Fruit fly (Drosophila melanogaster) whole organism, embryonic: Measurements from ENCODE around the gene Mabi.
A peak's percentile ranks its signal among the peaks of the same experiment; 100 is the strongest.

ENCODE experiments used
- ATbp ChIP-seq: fragments of 200-800 bp; sonication (Bioruptor generic); optimal IDR thresholded peaks from 2 replicates; lab custom pipeline; 2017; ENCODE audit warnings: missing biosample characterization, mild to moderate bottlenecking, missing genetic modification characterization, missing genetic modification reagents
- B-H2 ChIP-seq: fragments of 200-800 bp; sonication (Bioruptor generic); optimal IDR thresholded peaks from 2 replicates; lab custom pipeline; 2018; ENCODE audit warnings: missing biosample characterization, mild to moderate bottlenecking, missing genetic modification characterization
- C15 ChIP-seq: fragments of 200-800 bp; sonication (Bioruptor generic); IDR thresholded peaks from 3 replicates; pipeline ENCODE4 v1.3.6; 2022; ENCODE audit warnings: missing biosample characterization, missing genetic modification characterization
- CG10654 ChIP-seq: fragments of 200-800 bp; sonication (Bioruptor generic); optimal IDR thresholded peaks from 2 replicates; lab custom pipeline; 2016; ENCODE audit warnings: missing biosample characterization, missing genetic modification characterization
- CG12659 ChIP-seq: fragments of 200-800 bp; sonication (Bioruptor generic); optimal IDR thresholded peaks from 3 replicates; lab custom pipeline; 2017; ENCODE audit warnings: mild to moderate bottlenecking, missing biosample characterization, missing genetic modification reagents, missing genetic modification characterization
- CG3163 ChIP-seq: fragments of 200-800 bp; sonication (Bioruptor generic); optimal IDR thresholded peaks from 3 replicates; lab custom pipeline; 2016; ENCODE audit warnings: missing biosample characterization, missing genetic modification characterization
- CG32767 ChIP-seq: fragments of 200-800 bp; sonication (Bioruptor generic); IDR thresholded peaks from 2 replicates; pipeline ENCODE4 v1.3.6; 2022; ENCODE audit warnings: missing biosample characterization, missing genetic modification characterization
- CG34376 ChIP-seq: fragments of 200-800 bp; sonication (Bioruptor generic); optimal IDR thresholded peaks from 2 replicates; lab custom pipeline; 2018; ENCODE audit warnings: missing biosample characterization, mild to moderate bottlenecking, missing genetic modification characterization
- CG34422 ChIP-seq: fragments of 200-800 bp; sonication (Bioruptor generic); IDR thresholded peaks from 3 replicates; pipeline ENCODE4 v1.3.6; 2022; ENCODE audit warnings: missing biosample characterization, missing genetic modification characterization
- CG4617 ChIP-seq: fragments of 200-800 bp; sonication (Bioruptor generic); optimal IDR thresholded peaks from 3 replicates; lab custom pipeline; 2016; ENCODE audit warnings: missing biosample characterization, missing genetic modification characterization, borderline replicate concordance
- CG4854 ChIP-seq: fragments of 200-800 bp; sonication (Bioruptor generic); optimal IDR thresholded peaks from 2 replicates; lab custom pipeline; 2016; ENCODE audit warnings: missing biosample characterization, missing genetic modification characterization, inconsistent platforms
- CG6854 ChIP-seq: fragments of 200-800 bp; sonication (Bioruptor generic); optimal IDR thresholded peaks from 3 replicates; lab custom pipeline; 2017; ENCODE audit warnings: missing biosample characterization, mild to moderate bottlenecking, missing genetic modification characterization
- CG7372 ChIP-seq: fragments of 200-800 bp; sonication (Bioruptor generic); IDR thresholded peaks from 2 replicates; pipeline ENCODE4 v1.3.6; 2022; ENCODE audit warnings: missing biosample characterization, missing genetic modification characterization
- CG8478 ChIP-seq: fragments of >200 bp; optimal IDR thresholded peaks from 2 replicates; lab custom pipeline; 2018
- CG9797 ChIP-seq: fragments of 200-800 bp; sonication (Bioruptor generic); optimal IDR thresholded peaks from 3 replicates; lab custom pipeline; 2018; ENCODE audit warnings: missing biosample characterization, mild to moderate bottlenecking, missing genetic modification characterization
- D ChIP-seq, 2 experiments: fragments of 200-800 bp in 1 of 2; fragments of >200 bp in 1 of 2; sonication (Bioruptor generic) in 1 of 2; optimal IDR thresholded peaks; 2 replicates in 1 of 2; 3 replicates in 1 of 2; lab custom pipeline; 2017; ENCODE audit warnings: mild to moderate bottlenecking in 1 of 2, missing biosample characterization in 1 of 2, missing genetic modification characterization in 1 of 2, missing genetic modification reagents in 1 of 2
- Dbx ChIP-seq: fragments of 200-800 bp; sonication (Bioruptor generic); IDR thresholded peaks from 3 replicates; pipeline ENCODE4 v1.3.6; 2022; ENCODE audit warnings: missing biosample characterization, missing genetic modification characterization
- Dip3 ChIP-seq: fragments of 200-800 bp; sonication (Bioruptor generic); optimal IDR thresholded peaks from 3 replicates; lab custom pipeline; 2016; ENCODE audit warnings: missing biosample characterization, missing genetic modification characterization
- Elba2 ChIP-seq: fragments of 200-800 bp; sonication (Bioruptor generic); optimal IDR thresholded peaks from 3 replicates; lab custom pipeline; 2016; ENCODE audit warnings: missing biosample characterization, missing genetic modification characterization
- H2.0 ChIP-seq: fragments of 200-800 bp; sonication (Bioruptor generic); IDR thresholded peaks from 2 replicates; pipeline ENCODE4 v1.3.6; 2022; ENCODE audit warnings: missing biosample characterization, missing genetic modification characterization
- HLHmδ ChIP-seq: fragments of 200-800 bp; sonication (Bioruptor generic); optimal IDR thresholded peaks from 2 replicates; lab custom pipeline; 2018; ENCODE audit warnings: missing biosample characterization, mild to moderate bottlenecking, missing genetic modification characterization, moderate library complexity
- Hand ChIP-seq: fragments of 200-800 bp; sonication (Bioruptor generic); optimal IDR thresholded peaks from 2 replicates; lab custom pipeline; 2017; ENCODE audit warnings: mild to moderate bottlenecking, missing biosample characterization, missing genetic modification reagents, missing genetic modification characterization
- HmgZ ChIP-seq: fragments of 200-800 bp; sonication (Bioruptor generic); optimal IDR thresholded peaks from 2 replicates; lab custom pipeline; 2018; ENCODE audit warnings: missing biosample characterization, mild to moderate bottlenecking, missing genetic modification characterization
- Mrtf ChIP-seq: fragments of 200-800 bp; sonication (Bioruptor generic); IDR thresholded peaks from 3 replicates; pipeline ENCODE4 v1.3.6; 2022; ENCODE audit warnings: missing biosample characterization, missing genetic modification characterization
- Neu2 ChIP-seq: fragments of 200-800 bp; sonication (Bioruptor generic); optimal IDR thresholded peaks from 3 replicates; lab custom pipeline; 2016; ENCODE audit warnings: missing biosample characterization, missing genetic modification characterization, borderline replicate concordance
- Pdp1 ChIP-seq, 2 experiments: fragments of 200-800 bp; sonication (Bioruptor generic); optimal IDR thresholded peaks; 3 replicates each; lab custom pipeline; 2016; ENCODE audit warnings: missing biosample characterization in 2 of 2, missing genetic modification characterization in 2 of 2, mild to moderate bottlenecking in 1 of 2, moderate library complexity in 1 of 2
- Rfx ChIP-seq: fragments of 200-800 bp; sonication (Bioruptor generic); IDR thresholded peaks from 2 replicates; pipeline ENCODE4 v1.3.6; 2022; ENCODE audit warnings: missing biosample characterization, missing genetic modification characterization
- Sry-β ChIP-seq: fragments of 200-800 bp; sonication (Bioruptor generic); optimal IDR thresholded peaks from 2 replicates; lab custom pipeline; 2018; ENCODE audit warnings: missing biosample characterization, mild to moderate bottlenecking, missing genetic modification characterization, moderate library complexity
- ash1 ChIP-seq: fragments of 200-800 bp; sonication (Bioruptor generic); optimal IDR thresholded peaks from 2 replicates; lab custom pipeline; 2018; ENCODE audit warnings: missing biosample characterization, mild to moderate bottlenecking, missing genetic modification characterization
- az2 ChIP-seq: fragments of 200-800 bp; sonication (Bioruptor generic); optimal IDR thresholded peaks from 3 replicates; lab custom pipeline; 2016; ENCODE audit warnings: missing biosample characterization, missing genetic modification characterization
- cg ChIP-seq: fragments of 200-800 bp; sonication (Bioruptor generic); optimal IDR thresholded peaks from 3 replicates; lab custom pipeline; 2019; ENCODE audit warnings: missing biosample characterization, mild to moderate bottlenecking, missing genetic modification characterization, moderate library complexity
- chif ChIP-seq, 2 experiments: fragments of 200-800 bp; sonication (Bioruptor generic); optimal IDR thresholded peaks; 3 replicates each; lab custom pipeline; 2016; ENCODE audit warnings: missing biosample characterization in 2 of 2, missing genetic modification characterization in 2 of 2
- crp ChIP-seq, 2 experiments: fragments of 200-800 bp; sonication (Bioruptor generic); optimal IDR thresholded peaks; 2 replicates in 1 of 2; 3 replicates in 1 of 2; lab custom pipeline; 2017; ENCODE audit warnings: missing biosample characterization in 2 of 2, missing genetic modification characterization in 2 of 2, mild to moderate bottlenecking in 1 of 2, moderate library complexity in 1 of 2
- ems ChIP-seq: fragments of 200-800 bp; sonication (Bioruptor generic); optimal IDR thresholded peaks from 3 replicates; lab custom pipeline; 2016; ENCODE audit warnings: missing biosample characterization, missing genetic modification characterization
- en ChIP-seq: fragments of 200-800 bp; sonication (Bioruptor generic); optimal IDR thresholded peaks from 2 replicates; lab custom pipeline; 2016; ENCODE audit warnings: missing biosample characterization, missing genetic modification characterization
- exex ChIP-seq: fragments of 200-800 bp; sonication (Bioruptor generic); optimal IDR thresholded peaks from 4 replicates; lab custom pipeline; 2018; ENCODE audit warnings: missing biosample characterization, mild to moderate bottlenecking, missing genetic modification characterization, moderate library complexity
- gsb-n ChIP-seq: fragments of 200-800 bp; sonication (Bioruptor generic); optimal IDR thresholded peaks from 3 replicates; lab custom pipeline; 2018; ENCODE audit warnings: missing biosample characterization, mild to moderate bottlenecking, missing genetic modification characterization
- gt ChIP-seq: fragments of 200-800 bp; sonication (Bioruptor generic); IDR thresholded peaks from 2 replicates; pipeline ENCODE4 v1.3.6; 2022; ENCODE audit warnings: missing biosample characterization, missing genetic modification characterization
- hkb ChIP-seq, 2 experiments: fragments of 200-800 bp in 1 of 2; fragments of >200 bp in 1 of 2; sonication (Bioruptor generic) in 1 of 2; IDR thresholded peaks in 1 of 2; optimal IDR thresholded peaks in 1 of 2; 2 replicates each; pipeline versions ENCODE4 v1.3.6 to Lab custom; 2017 to 2022; ENCODE audit warnings: missing biosample characterization in 1 of 2, missing genetic modification characterization in 1 of 2
- inv ChIP-seq: fragments of 200-800 bp; sonication (Bioruptor generic); IDR thresholded peaks from 2 replicates; pipeline ENCODE4 v1.3.6; 2022; ENCODE audit warnings: missing biosample characterization, missing genetic modification characterization; ENCODE audit not compliant: partially characterized antibody
- lmd ChIP-seq: fragments of 200-800 bp; sonication (Bioruptor generic); IDR thresholded peaks from 2 replicates; pipeline ENCODE4 v1.3.6; 2022; ENCODE audit warnings: missing biosample characterization, missing genetic modification characterization
- tin ChIP-seq: fragments of 200-800 bp; sonication (Bioruptor generic); optimal IDR thresholded peaks from 3 replicates; lab custom pipeline; 2016; ENCODE audit warnings: missing biosample characterization, missing genetic modification characterization
- trh ChIP-seq: fragments of 200-800 bp; sonication (Bioruptor generic); optimal IDR thresholded peaks from 2 replicates; lab custom pipeline; 2016; ENCODE audit warnings: missing biosample characterization, missing genetic modification characterization
- vvl ChIP-seq: fragments of 200-800 bp; sonication (Bioruptor generic); IDR thresholded peaks from 2 replicates; pipeline ENCODE4 v1.3.6; 2022; ENCODE audit warnings: missing biosample characterization, missing genetic modification characterization
- z ChIP-seq: fragments of 200-800 bp; sonication (Bioruptor generic); IDR thresholded peaks from 3 replicates; pipeline ENCODE4 v1.3.6; 2022; ENCODE audit warnings: missing biosample characterization, missing genetic modification characterization
- zen ChIP-seq: fragments of 200-800 bp; sonication (Bioruptor generic); optimal IDR thresholded peaks from 3 replicates; lab custom pipeline; 2018; ENCODE audit warnings: missing biosample characterization, mild to moderate bottlenecking, missing genetic modification characterization, moderate library complexity

Gene Mabi

dm6 chr2L:13191894-13192293, 42.6 kb downstream of the Mabi start, which contains the start of the genes CG16974 and Edem2 (continued):
- TF ChIP-seq CG9797 = peak; percentile 96
- no peak for TF ChIP-seq B-H2 (GFP tag; lab: Kevin White, UChicago)
- TF ChIP-seq inv (GFP tag; lab: Robert Waterston, UW) = no peak
- peak; percentile 79 for TF ChIP-seq az2 (GFP tag; lab: Kevin White, UChicago)

dm6 chr2L:13191052-13191678, 43.3 kb downstream of the Mabi start:
- TF ChIP-seq vvl = peak; percentile 29; the same call in 1 of the 2 replicates
- TF ChIP-seq CG10654 (GFP tag; lab: Kevin White, UChicago) = no peak
- TF ChIP-seq HLHmδ = no peak
- peak; percentile 15 for TF ChIP-seq Elba2 (GFP tag; lab: Kevin White, UChicago)
- peak in 1 of 2 experiments; percentile 96 for TF ChIP-seq Pdp1 (GFP tag; optimal IDR thresholded peaks at IDR 0.05; lab: Kevin White, UChicago)
- no peak for TF ChIP-seq gt (GFP tag; lab: Robert Waterston, UW)
- peak; percentile 90 for TF ChIP-seq cg (GFP tag; lab: Kevin White, UChicago)
- no peak for TF ChIP-seq ems (GFP tag; lab: Kevin White, UChicago)
- TF ChIP-seq en (GFP tag; lab: Kevin White, UChicago) = no peak
- peak; percentile 37 for TF ChIP-seq D (optimal IDR thresholded peaks at IDR 0.05; lab: Kevin White, UChicago)
- no peak for TF ChIP-seq D (GFP tag; optimal IDR thresholded peaks at IDR 0.05; lab: Kevin White, UChicago)
- peak; percentile 79 for TF ChIP-seq CG8478 (lab: Kevin White, UChicago)
- TF ChIP-seq tin (GFP tag; lab: Kevin White, UChicago) = no peak
- TF ChIP-seq H2.0 (GFP tag; lab: Robert Waterston, UW) = no peak
- TF ChIP-seq CG7372 (GFP tag; lab: Robert Waterston, UW) = 0 out of 2 replicates have a peak, but pooled peaks have one; percentile 15
- no peak for TF ChIP-seq trh (GFP tag; lab: Kevin White, UChicago)
- peak; percentile 34; the same call in 1 of the 2 replicates for TF ChIP-seq CG32767 (GFP tag; lab: Robert Waterston, UW)
- TF ChIP-seq zen (tag; lab: Kevin White, UChicago) = peak; percentile 42
- 0 out of 2 replicates have a peak, but pooled peaks have one; percentile 18 for TF ChIP-seq Rfx
- 0 out of 3 replicates have a peak, but pooled peaks have one; percentile 45 for TF ChIP-seq CG34422

dm6 chr2L:13190534-13190933, 43.9 kb downstream of the Mabi start:
- TF ChIP-seq Dip3 (no peak), exex (tag; lab: Kevin White, UChicago) (peak; percentile 87), HmgZ (tag; lab: Kevin White, UChicago) (peak; percentile 9), C15 (no peak), CG34376 (GFP tag; lab: Kevin White, UChicago) (peak; percentile 91), Hand (peak; percentile 10), hkb (optimal IDR thresholded peaks at IDR 0.05; lab: Kevin White, UChicago) (no peak), hkb (GFP tag; IDR thresholded peaks at IDR 0.05; lab: Robert Waterston, UW) (no peak), gsb-n (tag; lab: Kevin White, UChicago) (no peak), CG6854 (GFP tag; lab: Kevin White, UChicago) (no peak), CG3163 (no peak), CG12659 (GFP tag; lab: Kevin White, UChicago) (no peak), crp (GFP tag; optimal IDR thresholded peaks at IDR 0.05; lab: Kevin White, UChicago) (peak in 1 of 2 experiments; percentile 34), lmd (GFP tag; lab: Robert Waterston, UW) (no peak), CG4854 (GFP tag; lab: Kevin White, UChicago) (no peak), CG4617 (GFP tag; lab: Kevin White, UChicago) (no peak), ash1 (GFP tag; lab: Kevin White, UChicago) (no peak), z (no peak), Sry-β (GFP tag; lab: Kevin White, UChicago) (no peak), Mrtf (GFP tag; lab: Robert Waterston, UW) (no peak), chif (GFP tag; optimal IDR thresholded peaks at IDR 0.05; lab: Kevin White, UChicago) (no peak), Dbx (GFP tag; lab: Robert Waterston, UW) (0 out of 3 replicates have a peak, but pooled peaks have one; percentile 37), Pdp1 (GFP tag; optimal IDR thresholded peaks at IDR 0.05; lab: Kevin White, UChicago) (peak in 1 of 2 experiments; percentile 86), ATbp (GFP tag; lab: Kevin White, UChicago) (no peak), Neu2 (GFP tag; lab: Kevin White, UChicago) (no peak)
